Worm (Caenorhabditis elegans): ENCODE results near the gene VW02B12L.2.

ce11 chrII:11428599-11428998 lies 11.5 kb downstream of the VW02B12L.2 start:
- no peak for TF ChIP-seq lin-11 (tag; optimal IDR thresholded peaks at IDR 0.05)
- no peak for TF ChIP-seq sdc-2 (tag; optimal IDR thresholded peaks at IDR 0.05)
- no peak for TF ChIP-seq ceh-9 (tag; optimal IDR thresholded peaks at IDR 0.05)
- TF ChIP-seq rnt-1 (tag; optimal IDR thresholded peaks at IDR 0.05): no peak
- TF ChIP-seq fkh-6 (tag; optimal IDR thresholded peaks at IDR 0.05): no peak

Data from whole organism, late embryonic.